Worm (Caenorhabditis elegans) whole organism, L3 larva: ENCODE results near the gene C36B7.1.

Experiments used
- ama-1 ChIP-seq: fragments of 150-350 bp; optimal IDR thresholded peaks from 2 replicates; lab custom pipeline; 2018
- ceh-16 ChIP-seq: sonication (generic microtip); optimal IDR thresholded peaks from 2 replicates; lab custom pipeline; 2017; ENCODE audit warnings: missing biosample characterization, missing genetic modification characterization
- ceh-28 ChIP-seq: fragments of 150-350 bp; optimal IDR thresholded peaks from 2 replicates; lab custom pipeline; 2014; ENCODE audit warnings: missing biosample characterization, missing genetic modification reagents, missing genetic modification characterization
- ceh-9 ChIP-seq: sonication (generic microtip); optimal IDR thresholded peaks from 2 replicates; lab custom pipeline; 2018; ENCODE audit warnings: missing biosample characterization, missing genetic modification characterization
- daf-12 ChIP-seq: fragments of 150-350 bp; optimal IDR thresholded peaks from 2 replicates; lab custom pipeline; 2014; ENCODE audit warnings: missing biosample characterization, missing genetic modification reagents, missing genetic modification characterization
- egl-5 ChIP-seq: fragments of 150-350 bp; optimal IDR thresholded peaks from 2 replicates; lab custom pipeline; 2017; ENCODE audit warnings: missing biosample characterization, missing genetic modification reagents, missing genetic modification characterization, inconsistent platforms
- elt-1 ChIP-seq: fragments of 150-350 bp; optimal IDR thresholded peaks from 2 replicates; lab custom pipeline; 2014; ENCODE audit warnings: missing biosample characterization, missing genetic modification characterization
- elt-2 ChIP-seq: sonication (generic microtip); optimal IDR thresholded peaks from 2 replicates; lab custom pipeline; 2016; ENCODE audit warnings: missing genetic modification reagents, mild to moderate bottlenecking, missing genetic modification characterization, missing compliant biosample characterization
- elt-3 ChIP-seq, 3 experiments: fragments of 150-350 bp in 1 of 3; sonication (generic microtip) in 2 of 3; optimal IDR thresholded peaks; 2 replicates in 2 of 3; 4 replicates in 1 of 3; lab custom pipeline; 2014 to 2017; ENCODE audit warnings: missing biosample characterization in 3 of 3, missing genetic modification characterization in 3 of 3
- eor-1 ChIP-seq, 2 experiments: fragments of 150-350 bp; optimal IDR thresholded peaks; 2 replicates each; lab custom pipeline; 2014 to 2018; ENCODE audit warnings: missing biosample characterization in 2 of 2, missing genetic modification characterization in 2 of 2
- fkh-10 ChIP-seq: sonication (generic microtip); optimal IDR thresholded peaks from 2 replicates; lab custom pipeline; 2017; ENCODE audit warnings: missing biosample characterization, missing genetic modification reagents, missing genetic modification characterization
- fkh-2 ChIP-seq: fragments of 150-350 bp; optimal IDR thresholded peaks from 2 replicates; lab custom pipeline; 2014; ENCODE audit warnings: missing biosample characterization, missing genetic modification reagents, missing genetic modification characterization
- jun-1 ChIP-seq: fragments of 150-350 bp; optimal IDR thresholded peaks from 2 replicates; lab custom pipeline; 2014; ENCODE audit warnings: missing biosample characterization, missing genetic modification reagents, missing genetic modification characterization
- lin-15B ChIP-seq: fragments of 150-350 bp; optimal IDR thresholded peaks from 2 replicates; lab custom pipeline; 2014; ENCODE audit warnings: missing biosample characterization, missing genetic modification characterization
- mdl-1 ChIP-seq: fragments of 150-350 bp; optimal IDR thresholded peaks from 2 replicates; lab custom pipeline; 2014; ENCODE audit warnings: missing biosample characterization, missing genetic modification characterization
- nhr-11 ChIP-seq: fragments of 150-350 bp; optimal IDR thresholded peaks from 2 replicates; lab custom pipeline; 2014; ENCODE audit warnings: missing biosample characterization, missing genetic modification characterization
- nhr-12 ChIP-seq: fragments of 150-350 bp; optimal IDR thresholded peaks from 2 replicates; lab custom pipeline; 2014; ENCODE audit warnings: missing biosample characterization, missing genetic modification characterization
- nhr-23 ChIP-seq: fragments of 150-350 bp; optimal IDR thresholded peaks from 2 replicates; lab custom pipeline; 2014; ENCODE audit warnings: missing biosample characterization, missing genetic modification reagents, missing genetic modification characterization
- nhr-237 ChIP-seq: fragments of 150-350 bp; optimal IDR thresholded peaks from 2 replicates; lab custom pipeline; 2014; ENCODE audit warnings: missing biosample characterization, missing genetic modification characterization
- nhr-25 ChIP-seq: sonication (generic microtip); optimal IDR thresholded peaks from 2 replicates; lab custom pipeline; 2017; ENCODE audit warnings: missing biosample characterization, missing genetic modification characterization
- nhr-28 ChIP-seq: fragments of 150-350 bp; optimal IDR thresholded peaks from 2 replicates; lab custom pipeline; 2014; ENCODE audit warnings: missing biosample characterization, missing genetic modification characterization
- nhr-43 ChIP-seq: sonication (generic microtip); optimal IDR thresholded peaks from 2 replicates; lab custom pipeline; 2016; ENCODE audit warnings: mild to moderate bottlenecking, missing genetic modification characterization, missing compliant biosample characterization; ENCODE audit not compliant: poor library complexity, severe bottlenecking
- nhr-76 ChIP-seq: fragments of 150-350 bp; sonication (generic microtip); optimal IDR thresholded peaks from 5 replicates; lab custom pipeline; 2014; ENCODE audit warnings: missing biosample characterization, missing genetic modification characterization
- pha-4 ChIP-seq: fragments of 150-350 bp; optimal IDR thresholded peaks from 2 replicates; lab custom pipeline; 2014; ENCODE audit warnings: missing biosample characterization, missing genetic modification reagents, missing genetic modification characterization
- pqm-1 ChIP-seq: fragments of 150-350 bp; optimal IDR thresholded peaks from 2 replicates; lab custom pipeline; 2017; ENCODE audit warnings: missing biosample characterization, missing genetic modification characterization, inconsistent platforms
- sea-2 ChIP-seq: fragments of 150-350 bp; sonication (generic microtip); optimal IDR thresholded peaks from 4 replicates; lab custom pipeline; 2014; ENCODE audit warnings: missing biosample characterization, missing genetic modification reagents, missing genetic modification characterization
- skn-1 ChIP-seq: fragments of 150-350 bp; optimal IDR thresholded peaks from 2 replicates; lab custom pipeline; 2014; ENCODE audit warnings: missing biosample characterization, missing genetic modification characterization
- snpc-4 ChIP-seq: fragments of 150-350 bp; optimal IDR thresholded peaks from 2 replicates; lab custom pipeline; 2014; ENCODE audit warnings: missing biosample characterization, missing genetic modification characterization
- unc-62 ChIP-seq: fragments of 150-350 bp; sonication (generic microtip); optimal IDR thresholded peaks from 4 replicates; lab custom pipeline; 2014; ENCODE audit warnings: missing biosample characterization, missing genetic modification reagents, missing genetic modification characterization
- zag-1 ChIP-seq: fragments of 150-350 bp; optimal IDR thresholded peaks from 2 replicates; lab custom pipeline; 2014; ENCODE audit warnings: missing biosample characterization, missing genetic modification characterization
- ztf-11 ChIP-seq: fragments of 150-350 bp; optimal IDR thresholded peaks from 2 replicates; lab custom pipeline; 2014; ENCODE audit warnings: missing biosample characterization, missing genetic modification characterization
- ztf-4 ChIP-seq: fragments of 150-350 bp; optimal IDR thresholded peaks from 2 replicates; lab custom pipeline; 2014; ENCODE audit warnings: missing biosample characterization, missing genetic modification characterization

Gene C36B7.1

DNA sequence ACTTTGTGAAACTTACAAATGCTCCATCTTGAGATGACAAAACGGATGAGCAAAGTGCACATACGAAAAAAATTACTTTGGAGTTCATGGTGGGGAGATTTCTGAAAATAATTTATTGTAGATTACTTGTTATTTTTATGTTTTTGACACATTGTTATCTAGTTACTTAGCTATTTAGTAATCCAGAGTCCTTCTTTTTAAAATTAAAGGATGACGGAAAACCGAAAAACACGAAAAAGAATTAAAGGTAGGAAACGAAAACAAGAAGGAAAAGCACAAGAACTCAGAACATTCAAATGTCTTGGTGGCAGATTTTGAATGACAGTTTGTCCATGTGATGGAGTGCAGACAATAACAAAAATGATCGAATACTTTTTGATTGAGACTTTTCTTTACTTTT, 4.2 kb downstream of the C36B7.1 start, which contains the start of gene hen-1:
Gene hen-1 (minus strand): TSS at position 101 of the 400 bp plus-strand sequence.
- TF ChIP-seq pha-4 (tag; lab: Kevin White, UChicago) (no peak), daf-12 (no peak)

DNA sequence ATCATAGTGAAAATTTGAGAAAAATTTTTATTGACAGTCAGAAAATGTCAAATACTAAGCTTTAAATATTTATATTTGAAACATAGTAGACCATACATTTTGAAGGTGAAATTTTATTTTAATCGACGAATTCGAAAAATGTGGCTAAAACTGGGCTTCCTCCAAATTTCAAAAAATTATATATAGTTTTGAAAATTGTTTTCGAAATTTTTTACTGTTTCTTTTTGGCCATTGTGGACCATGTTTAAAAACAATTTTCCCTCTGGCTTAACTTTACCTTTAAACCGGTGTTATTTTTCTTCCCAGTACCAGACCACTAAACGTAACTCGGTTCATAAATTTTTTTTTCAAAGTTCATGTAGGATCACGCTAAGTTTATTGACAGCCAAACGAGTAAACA, 10.0 kb downstream of the C36B7.1 start:
- TF ChIP-seq nhr-11 (no peak), unc-62 (GFP tag; lab: Kevin White, UChicago) (no peak)

DNA sequence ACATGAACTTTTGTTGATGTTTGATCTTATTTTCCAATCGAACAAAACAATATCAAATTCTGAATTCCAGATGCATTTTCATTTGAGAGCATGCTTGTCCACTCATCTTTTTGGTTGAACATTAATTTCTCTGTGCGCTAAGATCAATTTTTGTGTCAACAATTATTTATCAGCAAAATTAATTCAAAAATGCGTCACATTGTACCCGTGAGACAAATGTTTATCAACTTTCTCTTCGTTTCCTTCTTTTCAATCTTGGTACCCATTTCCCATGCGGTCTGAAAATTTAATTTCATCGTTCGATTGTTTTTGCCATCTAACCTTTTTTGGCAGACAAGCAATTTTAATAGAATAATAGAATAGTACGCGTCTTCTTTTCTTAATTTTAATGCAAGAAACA, 11.4 kb downstream of the C36B7.1 start:
- TF ChIP-seq elt-2 (tag; lab: Kevin White, UChicago) (no peak), lin-15B (no peak), ceh-28 (no peak), mdl-1 (tag; lab: Kevin White, UChicago) (no peak), fkh-10 (GFP tag; lab: Kevin White, UChicago) (no peak), nhr-23 (tag; lab: Kevin White, UChicago) (no peak), pqm-1 (tag; lab: Kevin White, UChicago) (peak; percentile 70)

DNA sequence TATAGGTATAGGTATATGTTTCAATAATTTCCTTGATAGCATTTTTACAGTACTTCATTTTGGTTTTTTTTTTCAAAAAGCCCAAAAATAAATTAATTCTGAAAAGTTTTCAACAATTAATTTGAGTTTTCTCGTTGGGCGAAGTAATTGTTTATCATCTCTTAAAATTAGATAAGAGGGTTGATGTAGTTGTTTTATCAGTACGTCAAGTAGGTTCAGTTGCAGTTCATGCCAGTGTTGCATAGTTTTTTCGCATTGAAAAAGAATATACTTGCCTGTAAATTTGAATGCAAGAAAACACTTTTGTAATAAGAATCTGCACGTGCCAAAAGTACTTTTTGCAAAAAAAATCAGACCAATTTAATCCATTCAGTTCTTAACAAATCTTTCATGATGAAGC, 12.5 kb downstream of the C36B7.1 start:
- no peak for TF ChIP-seq fkh-2 (tag; lab: Kevin White, UChicago)
- TF ChIP-seq lin-15B, result no peak
- TF ChIP-seq nhr-43 (tag; lab: Kevin White, UChicago), result no peak
- no peak for TF ChIP-seq elt-3 (tag; optimal IDR thresholded peaks at IDR 0.05; lab: Kevin White, UChicago)
- no peak for TF ChIP-seq elt-1
- no peak for TF ChIP-seq ztf-4 (tag; lab: Kevin White, UChicago)
- no peak for TF ChIP-seq nhr-12 (tag; lab: Kevin White, UChicago)
- TF ChIP-seq pqm-1 (tag; lab: Kevin White, UChicago), result no peak
- TF ChIP-seq elt-2 (tag; lab: Kevin White, UChicago), result peak; percentile 63

DNA sequence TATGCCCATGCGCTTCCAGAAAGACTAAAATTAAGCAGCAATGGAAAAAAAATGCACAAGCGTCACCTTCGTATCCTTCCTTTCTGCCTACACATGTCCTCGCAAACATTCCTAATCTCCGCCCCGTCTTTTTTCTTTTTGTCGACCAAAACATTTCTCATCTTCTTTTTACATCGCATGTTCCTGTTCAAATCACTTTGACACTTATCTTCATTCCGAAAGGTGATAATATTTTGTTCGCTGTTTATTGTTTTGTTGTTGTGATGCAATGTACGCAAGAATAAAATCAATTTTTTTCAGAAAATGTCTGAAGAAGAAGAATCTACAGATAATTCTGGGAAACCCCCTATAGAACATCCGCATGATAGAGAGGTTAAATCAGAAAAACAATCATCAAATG, 13.7 kb downstream of the C36B7.1 start, which contains the start of gene ist-1:
Gene ist-1 (plus strand): TSS at position 301 of the 400 bp plus-strand sequence.
- no peak for TF ChIP-seq elt-2 (tag; lab: Kevin White, UChicago)
- no peak for TF ChIP-seq daf-12

DNA sequence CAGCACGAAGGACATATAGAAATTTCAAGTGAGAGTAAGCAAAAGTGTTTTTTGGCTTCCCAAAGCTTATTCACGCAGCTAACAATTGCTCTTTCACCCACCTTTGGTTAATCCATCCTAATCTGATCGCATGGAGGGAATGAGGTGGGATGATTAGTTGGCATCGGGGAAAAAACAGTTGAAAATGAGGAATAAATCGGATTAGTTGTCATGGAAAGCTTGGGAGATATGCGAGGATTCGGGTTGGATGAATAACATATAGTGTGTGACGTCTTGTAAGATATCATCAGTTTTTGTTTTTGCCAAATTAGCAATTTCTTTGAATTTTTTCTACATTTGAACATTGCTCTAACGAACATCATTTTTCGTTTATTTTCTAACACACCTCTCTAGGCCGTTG, 15.9 kb downstream of the C36B7.1 start:
- TF ChIP-seq elt-2 (tag; lab: Kevin White, UChicago) (no peak), sea-2 (GFP tag; lab: Kevin White, UChicago) (no peak), egl-5 (no peak)

DNA sequence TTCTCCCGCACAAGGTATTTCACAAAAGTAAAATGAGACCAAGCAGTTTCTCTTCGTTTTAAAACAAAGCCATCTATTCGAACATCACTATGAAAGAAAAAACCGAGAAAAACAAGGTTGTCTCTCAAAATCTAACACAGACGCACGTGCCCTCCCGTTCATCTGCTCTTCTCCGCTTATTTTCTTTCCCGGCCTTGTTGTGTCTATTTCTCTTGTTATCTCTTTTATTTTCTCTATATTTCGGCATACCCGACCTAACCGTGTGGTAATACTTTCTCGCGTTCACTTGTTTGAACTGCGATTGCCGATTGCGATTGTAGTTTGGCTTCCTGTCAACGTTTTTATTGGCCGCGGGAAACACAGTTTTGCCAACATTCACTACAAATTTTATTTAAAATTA, 16.8 kb downstream of the C36B7.1 start:
- TF ChIP-seq pha-4 (tag; lab: Kevin White, UChicago) (peak; percentile 72), nhr-23 (tag; lab: Kevin White, UChicago) (peak; percentile 22), nhr-25 (peak; percentile 34), elt-1 (peak; percentile 17), mdl-1 (tag; lab: Kevin White, UChicago) (peak; percentile 36), elt-2 (tag; lab: Kevin White, UChicago) (peak; percentile 17), elt-3 (tag; optimal IDR thresholded peaks at IDR 0.05; lab: Kevin White, UChicago) (no peak), nhr-237 (tag; lab: Kevin White, UChicago) (no peak)

DNA sequence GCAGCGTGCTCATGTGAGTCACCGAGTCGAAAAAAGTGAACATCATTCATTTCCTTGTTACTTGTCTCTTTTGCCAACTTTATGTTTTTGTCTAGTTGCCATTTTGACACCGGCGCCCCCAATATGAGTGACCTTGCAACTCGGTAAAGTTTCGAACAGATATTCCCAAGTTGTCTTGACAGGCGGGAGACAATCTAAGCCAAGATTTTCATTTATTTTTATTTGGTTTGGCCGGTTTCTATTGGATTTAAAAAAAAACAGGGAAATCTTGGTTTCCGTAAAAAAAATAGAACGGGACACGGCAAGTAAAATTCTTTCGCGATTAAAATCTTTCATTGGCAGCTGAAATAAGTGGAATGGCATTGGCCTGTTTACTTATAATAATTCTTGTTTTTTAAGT, 18.5 kb downstream of the C36B7.1 start:
- TF ChIP-seq eor-1 (tag; optimal IDR thresholded peaks at IDR 0.05; lab: Kevin White, UChicago), result no peak
- TF ChIP-seq snpc-4 (tag; lab: Kevin White, UChicago), result no peak
- TF ChIP-seq ceh-28, result no peak
- no peak for TF ChIP-seq skn-1
- no peak for TF ChIP-seq ama-1
- no peak for TF ChIP-seq nhr-23 (tag; lab: Kevin White, UChicago)
- no peak for TF ChIP-seq ceh-9 (tag; lab: Kevin White, UChicago)

DNA sequence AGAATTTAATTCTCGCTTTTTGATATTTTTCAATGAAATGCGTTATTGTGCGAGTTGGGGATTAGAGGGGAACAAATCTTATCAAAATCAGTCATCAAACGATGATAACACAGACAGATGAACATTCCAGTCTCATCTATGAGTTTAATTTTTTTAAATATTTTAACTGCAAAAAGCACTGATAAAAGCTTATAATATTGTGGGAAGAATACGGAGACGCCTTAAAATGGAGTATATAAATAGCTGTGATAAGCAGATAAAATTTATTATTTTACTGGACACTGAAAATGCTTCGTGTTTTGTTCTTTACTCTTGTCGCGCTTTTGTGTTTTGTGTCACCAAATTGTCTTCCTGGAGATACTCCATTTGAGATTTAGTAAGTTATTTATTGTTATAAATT, 26.9 kb downstream of the C36B7.1 start, which contains the start of gene clec-86:
Gene clec-86 (plus strand): TSS at position 262 of the 400 bp plus-strand sequence.
- no peak for TF ChIP-seq nhr-76 (tag; lab: Kevin White, UChicago)
- TF ChIP-seq nhr-11, result no peak
- TF ChIP-seq elt-2 (tag; lab: Kevin White, UChicago), result peak; percentile 72
- no peak for TF ChIP-seq pha-4 (tag; lab: Kevin White, UChicago)
- no peak for TF ChIP-seq ceh-16 (tag; lab: Kevin White, UChicago)
- TF ChIP-seq ztf-4 (tag; lab: Kevin White, UChicago), result no peak
- TF ChIP-seq nhr-28 (tag; lab: Kevin White, UChicago), result no peak
- no peak for TF ChIP-seq ztf-11
- no peak for TF ChIP-seq fkh-2 (tag; lab: Kevin White, UChicago)
- no peak for TF ChIP-seq zag-1 (tag; lab: Kevin White, UChicago)
- TF ChIP-seq pqm-1 (tag; lab: Kevin White, UChicago), result peak; percentile 89
- TF ChIP-seq jun-1, result no peak
